Fruit fly (Drosophila melanogaster) whole organism, pupa: ENCODE measurements around the gene mRpL10.

Experiments used
- CG12605 ChIP-seq: fragments of 200-800 bp; sonication (Bioruptor generic); IDR thresholded peaks from 2 replicates; pipeline ENCODE4 v1.3.6; 2022; ENCODE audit warnings: missing biosample characterization, missing genetic modification characterization
- CG14655 ChIP-seq: fragments of 200-800 bp; sonication (Bioruptor generic); optimal IDR thresholded peaks from 3 replicates; lab custom pipeline; 2017; ENCODE audit warnings: mild to moderate bottlenecking, missing biosample characterization, missing genetic modification reagents, missing genetic modification characterization
- CG17806 ChIP-seq: fragments of 200-800 bp; sonication (Bioruptor generic); optimal IDR thresholded peaks from 2 replicates; lab custom pipeline; 2018; ENCODE audit warnings: missing biosample characterization, mild to moderate bottlenecking, missing genetic modification characterization, moderate library complexity
- CG32121 ChIP-seq: fragments of 200-800 bp; sonication (Bioruptor generic); IDR thresholded peaks from 2 replicates; pipeline ENCODE4 v1.3.6; 2022; ENCODE audit warnings: missing biosample characterization, missing genetic modification characterization
- CG4496 ChIP-seq: fragments of 200-800 bp; sonication (Bioruptor generic); IDR thresholded peaks from 3 replicates; pipeline ENCODE4 v1.3.6; 2022; ENCODE audit warnings: missing biosample characterization, missing genetic modification characterization
- CG8159 ChIP-seq: fragments of 200-800 bp; sonication (Bioruptor generic); optimal IDR thresholded peaks from 3 replicates; lab custom pipeline; 2018; ENCODE audit warnings: missing biosample characterization, mild to moderate bottlenecking, missing genetic modification characterization, moderate library complexity
- CG8301 ChIP-seq: fragments of 200-800 bp; sonication (Bioruptor generic); optimal IDR thresholded peaks from 2 replicates; lab custom pipeline; 2018; ENCODE audit warnings: missing biosample characterization, mild to moderate bottlenecking, missing genetic modification characterization
- CG9948 ChIP-seq: fragments of 200-800 bp; sonication (Bioruptor generic); optimal IDR thresholded peaks from 2 replicates; lab custom pipeline; 2018; ENCODE audit warnings: missing biosample characterization, mild to moderate bottlenecking, missing genetic modification characterization, moderate library complexity
- D1 ChIP-seq: fragments of 200-800 bp; sonication (Bioruptor generic); optimal IDR thresholded peaks from 2 replicates; lab custom pipeline; 2018; ENCODE audit warnings: missing biosample characterization, mild to moderate bottlenecking, missing genetic modification characterization, moderate library complexity
- EcR ChIP-seq: fragments of 200-800 bp; sonication (Bioruptor generic); optimal IDR thresholded peaks from 3 replicates; lab custom pipeline; 2019; ENCODE audit warnings: missing biosample characterization, missing genetic modification characterization, mild to moderate bottlenecking, moderate library complexity, missing genetic modification reagents
- Ets98B ChIP-seq: fragments of 200-800 bp; sonication (Bioruptor generic); IDR thresholded peaks from 2 replicates; pipeline ENCODE4 v1.3.6; 2022; ENCODE audit warnings: missing biosample characterization, missing genetic modification characterization
- Snoo ChIP-seq: fragments of 200-800 bp; sonication (Bioruptor generic); optimal IDR thresholded peaks from 3 replicates; lab custom pipeline; 2017; ENCODE audit warnings: missing biosample characterization, mild to moderate bottlenecking, missing genetic modification characterization, inconsistent platforms
- fd96Ca ChIP-seq: fragments of 200-800 bp; sonication (Bioruptor generic); IDR thresholded peaks from 3 replicates; pipeline ENCODE4 v1.3.6; 2022; ENCODE audit warnings: missing biosample characterization, missing genetic modification characterization
- gl ChIP-seq: fragments of 200-800 bp; sonication (Bioruptor generic); optimal IDR thresholded peaks from 2 replicates; lab custom pipeline; 2018; ENCODE audit warnings: missing biosample characterization, mild to moderate bottlenecking, missing genetic modification characterization

DNA sequence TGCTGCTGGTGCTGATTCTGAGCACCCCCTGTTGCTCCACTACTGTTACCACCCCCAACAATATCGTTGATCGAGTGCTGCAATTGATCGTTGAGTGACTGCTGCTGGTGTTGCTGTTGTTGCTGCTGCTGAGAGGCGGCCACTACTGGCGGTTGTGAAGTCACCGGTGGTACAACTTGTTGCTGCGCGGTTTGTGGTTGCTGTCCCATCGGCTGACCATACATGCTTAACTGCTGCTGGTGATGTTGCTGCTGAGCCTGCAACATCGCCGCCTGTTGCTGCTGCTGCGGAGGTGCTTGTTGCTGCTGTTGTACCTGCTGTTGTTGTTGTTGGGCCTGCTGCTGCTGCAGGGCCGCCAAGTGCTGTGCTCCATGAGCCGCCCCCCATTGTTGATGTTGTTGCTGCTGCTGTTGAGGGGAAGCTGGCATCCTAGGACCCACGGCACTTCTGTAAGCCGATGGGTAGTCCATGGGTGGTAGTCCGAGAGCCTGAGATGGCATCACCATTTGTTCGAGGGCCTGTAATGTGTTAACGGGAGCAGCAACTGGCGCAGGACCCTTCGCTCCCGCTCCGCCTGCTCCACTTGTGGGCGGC is 36.7 kb downstream of the mRpL10 start:
- TF ChIP-seq Ets98B (GFP tag; lab: Robert Waterston, UW) = no peak
- TF ChIP-seq CG8159 (tag; lab: Kevin White, UChicago) = no peak
- TF ChIP-seq EcR (GFP tag; lab: Kevin White, UChicago) = no peak
- TF ChIP-seq CG17806 (tag; lab: Kevin White, UChicago) = no peak
- no peak for TF ChIP-seq CG9948
- no peak for TF ChIP-seq CG12605 (GFP tag; lab: Robert Waterston, UW)
- no peak for TF ChIP-seq D1 (tag; lab: Kevin White, UChicago)
- TF ChIP-seq gl = no peak
- TF ChIP-seq fd96Ca (GFP tag; lab: Robert Waterston, UW) = no peak
- no peak for TF ChIP-seq CG32121
- no peak for TF ChIP-seq CG4496 (GFP tag; lab: Robert Waterston, UW)
- no peak for TF ChIP-seq Snoo (tag; lab: Kevin White, UChicago)
- no peak for TF ChIP-seq CG8301
- TF ChIP-seq CG14655 (GFP tag; lab: Kevin White, UChicago) = no peak
